Fruit fly (Drosophila melanogaster): Measurements from ENCODE around the gene eIF2D.

The eIF2D gene

DNA sequence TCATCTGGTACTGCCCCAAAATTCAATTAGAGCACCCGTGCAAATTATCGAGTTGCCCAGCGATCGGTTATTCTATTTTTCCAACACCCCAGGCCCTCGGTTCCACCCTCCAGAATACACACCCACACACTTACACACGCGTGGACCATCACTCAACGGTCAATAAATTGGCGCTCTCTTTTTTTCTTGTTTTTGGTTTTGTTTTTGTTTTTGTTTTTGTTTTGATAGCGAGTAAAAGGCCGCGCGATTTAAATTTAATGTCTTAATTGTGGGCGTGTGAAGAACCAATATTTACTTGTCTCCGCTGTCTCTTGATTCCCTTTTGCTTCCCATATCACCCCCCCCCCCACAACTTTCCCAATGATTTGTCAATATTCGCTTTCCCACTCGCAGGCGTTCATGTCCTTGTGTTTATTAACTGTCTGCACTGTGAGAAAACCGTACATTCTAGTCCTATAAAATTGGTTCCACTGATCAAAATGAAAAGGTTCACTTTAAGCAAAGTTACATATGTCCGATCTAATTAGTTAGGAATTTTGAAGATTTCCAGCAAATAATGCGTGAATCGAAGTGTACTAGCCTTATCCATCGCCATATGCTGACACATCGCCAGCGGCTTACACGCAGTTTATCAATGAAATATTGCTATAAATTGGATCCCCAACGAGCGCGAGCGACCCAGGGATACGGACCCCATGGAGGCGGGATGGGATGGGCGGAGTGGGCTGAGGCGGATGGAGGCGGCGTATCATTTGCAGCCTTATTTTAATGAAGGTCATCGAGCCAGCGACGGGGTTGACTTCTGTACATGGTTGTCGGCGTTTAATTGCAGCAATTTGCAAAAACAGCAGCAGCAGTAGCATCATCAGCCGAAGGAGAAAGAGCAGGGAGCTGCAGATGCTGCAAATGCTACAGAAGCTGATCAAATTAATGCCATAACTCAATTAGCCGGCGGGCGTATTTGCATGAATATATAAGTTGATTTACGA is 11.5 kb downstream of the eIF2D start:
- no peak for TF ChIP-seq noc (tag; optimal IDR thresholded peaks at IDR 0.05)

DNA sequence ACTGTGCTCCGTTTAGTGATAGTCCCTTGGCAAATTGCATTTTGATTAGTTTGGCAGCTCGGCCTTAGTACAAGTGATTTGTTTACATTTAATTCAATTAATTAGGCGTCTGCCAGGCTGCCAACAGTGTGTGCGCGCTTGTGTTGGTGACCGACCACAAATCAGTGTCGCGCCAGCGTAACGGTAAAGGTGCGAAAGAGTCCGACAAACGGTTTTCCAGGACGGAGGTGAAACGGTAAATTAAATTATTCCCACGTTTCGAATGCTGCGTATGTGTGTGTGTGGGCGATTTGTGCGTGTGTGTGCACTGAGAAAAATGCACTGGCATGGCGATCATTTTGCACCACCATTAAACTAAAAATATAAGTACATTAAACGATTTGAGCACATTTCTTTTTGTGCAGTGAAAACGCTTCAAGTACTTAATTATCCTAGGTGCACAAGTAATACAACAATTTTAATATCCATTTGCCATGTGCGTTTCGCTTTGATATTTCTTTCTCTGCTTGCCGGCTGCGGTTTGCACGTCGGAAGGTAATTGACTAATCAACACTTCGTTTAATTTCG is 12.6 kb downstream of the eIF2D start:
- TF ChIP-seq noc (tag; optimal IDR thresholded peaks at IDR 0.05) = no peak

- no peak for TF ChIP-seq noc (tag; optimal IDR thresholded peaks at IDR 0.05)
These were observed 13.2 kb downstream of the eIF2D start, which contains the start of the genes Alg13 and superdeath for dm6 chr3R:29138407-29138806. Alg13 (minus strand) TSS chr3R:29138573. superdeath (plus strand) TSS chr3R:29138662.

dm6 chr3R:29130902-29131621 is 20.5 kb downstream of the eIF2D start, which contains the start of the genes dgt6 and Vha100-1:
dgt6 (minus strand) TSS chr3R:29130972.
Vha100-1 (plus strand) TSS chr3R:29131193.
- TF ChIP-seq noc (tag; optimal IDR thresholded peaks at IDR 0.05) = peak; percentile 16

DNA sequence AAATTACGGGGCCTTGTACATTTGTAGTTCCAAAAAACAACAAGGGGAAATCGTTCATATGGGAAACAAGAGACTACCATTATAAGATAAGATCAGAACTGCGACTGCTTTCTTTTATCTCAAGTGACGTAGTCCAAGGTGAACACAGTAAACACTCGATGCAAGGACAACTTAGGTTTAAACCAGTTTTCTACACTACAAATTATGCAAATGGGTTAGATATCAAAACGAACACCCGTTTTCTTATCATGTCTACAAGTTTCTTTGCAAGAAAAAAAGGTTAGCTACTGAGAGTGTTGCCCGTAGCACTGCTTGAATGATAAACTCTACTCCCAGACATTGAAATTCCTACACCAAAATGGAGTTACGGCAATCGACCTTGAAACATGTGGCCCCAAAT is 27.5 kb downstream of the eIF2D start:
- peak; percentile 57 for TF ChIP-seq noc (tag; optimal IDR thresholded peaks at IDR 0.05)

dm6 chr3R:29122817-29123611 is 28.6 kb downstream of the eIF2D start, which contains the start of the genes yem and Ctl2:
yem (minus strand) TSS chr3R:29122879.
Ctl2 (plus strand) TSS chr3R:29123370.
- TF ChIP-seq noc (tag; optimal IDR thresholded peaks at IDR 0.05) = peak; percentile 63

DNA sequence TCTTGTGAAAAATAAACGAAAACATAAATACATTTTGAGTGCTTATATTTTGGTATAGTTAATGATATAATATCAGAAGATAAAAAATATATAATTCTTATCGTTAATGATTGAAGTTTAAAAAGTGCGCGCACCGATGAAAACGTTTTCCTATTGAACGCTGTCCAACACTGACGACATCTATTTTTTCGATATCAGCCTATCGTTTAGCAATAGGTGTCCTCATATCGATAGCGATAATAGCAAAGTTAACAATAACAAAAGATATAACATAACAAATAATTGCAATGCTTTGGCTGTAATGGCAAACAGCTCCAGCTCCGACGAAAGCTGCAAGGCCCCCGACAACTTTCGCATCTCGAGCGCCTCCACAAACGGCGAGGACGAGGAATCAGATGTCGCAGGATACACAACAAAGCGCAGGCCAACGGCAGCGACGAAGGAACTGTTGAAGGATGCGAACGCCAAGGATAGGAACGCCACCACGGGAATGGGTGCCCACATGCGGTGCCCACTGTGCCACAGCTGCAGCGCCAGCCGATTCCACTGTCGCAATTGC is 35.3 kb downstream of the eIF2D start, which contains the start of gene Atg14:
Gene Atg14, plus strand, starts transcription at position 225 of the 559 bp plus-strand sequence.
- peak; percentile 2 for TF ChIP-seq noc (tag; optimal IDR thresholded peaks at IDR 0.05)

dm6 chr3R:29113392-29113791 is 38.2 kb downstream of the eIF2D start:
- no peak for TF ChIP-seq noc (tag; optimal IDR thresholded peaks at IDR 0.05)

DNA sequence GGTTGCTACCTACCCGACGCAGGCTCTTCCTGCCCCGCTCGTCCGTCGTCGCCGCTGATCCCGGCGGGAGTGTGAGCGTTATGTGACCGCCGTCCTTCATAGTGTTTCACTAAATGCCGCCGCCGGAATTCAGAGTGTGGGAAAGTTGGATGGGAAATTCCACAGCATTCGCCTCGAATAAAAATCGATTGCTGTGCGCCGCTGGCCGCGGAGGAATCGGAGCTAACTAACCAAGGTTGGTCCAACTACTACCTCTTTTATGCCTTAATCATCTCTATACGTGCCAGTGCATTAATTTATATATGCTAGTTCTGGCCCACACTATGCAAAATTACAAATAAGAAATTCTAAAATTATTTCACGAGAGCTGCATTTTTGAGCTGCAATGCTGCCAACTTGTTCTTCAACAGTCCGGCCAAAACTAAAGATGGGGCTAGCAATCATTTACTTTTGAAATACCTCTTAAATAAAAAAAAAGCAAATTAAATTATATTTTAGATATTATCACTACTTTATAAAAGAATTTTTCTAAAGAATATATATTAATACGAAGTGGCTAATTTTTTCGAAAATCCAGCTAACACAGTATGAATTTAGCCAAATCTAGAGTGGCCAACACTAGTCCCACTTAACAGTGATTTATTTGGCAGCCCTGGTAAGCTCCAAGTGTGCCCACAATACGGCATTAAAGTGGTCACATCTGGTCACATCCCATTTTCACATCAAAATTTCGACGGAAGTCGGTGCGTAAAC is 39.0 kb downstream of the eIF2D start, which contains the start of the genes alpha-Man-Ib and Pdhb:
Gene alpha-Man-Ib, minus strand, starts transcription at position 425 of the 753 bp plus-strand sequence.
Gene Pdhb, plus strand, starts transcription at position 674 of the 753 bp plus-strand sequence.
- peak; percentile 60 for TF ChIP-seq noc (tag; optimal IDR thresholded peaks at IDR 0.05)

- TF ChIP-seq noc (tag; optimal IDR thresholded peaks at IDR 0.05) = peak; percentile 82
These were observed 39.8 kb downstream of the eIF2D start for dm6 chr3R:29111795-29112194.

DNA sequence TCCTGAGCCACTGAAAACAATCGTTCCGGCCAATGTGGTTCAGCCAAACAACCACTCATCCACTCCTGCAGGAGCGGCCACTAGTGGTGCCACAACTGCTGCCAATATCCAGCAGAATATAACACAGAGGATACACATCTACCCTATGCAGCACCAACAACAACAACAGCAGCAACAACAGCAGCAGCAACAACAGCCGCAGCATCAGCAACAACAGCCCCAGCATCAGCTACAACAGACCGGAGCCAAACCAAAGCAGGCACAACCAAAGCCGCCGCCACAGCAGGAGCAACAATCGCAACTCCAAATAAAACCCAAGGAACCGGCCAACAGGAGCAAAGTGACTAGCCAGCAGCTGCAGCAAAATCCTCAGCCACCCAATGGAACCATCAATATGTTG is 48.4 kb downstream of the eIF2D start:
- no peak for TF ChIP-seq noc (tag; optimal IDR thresholded peaks at IDR 0.05)
